Worm (Caenorhabditis elegans): Measurements from ENCODE around the gene hrde-1.

DNA sequence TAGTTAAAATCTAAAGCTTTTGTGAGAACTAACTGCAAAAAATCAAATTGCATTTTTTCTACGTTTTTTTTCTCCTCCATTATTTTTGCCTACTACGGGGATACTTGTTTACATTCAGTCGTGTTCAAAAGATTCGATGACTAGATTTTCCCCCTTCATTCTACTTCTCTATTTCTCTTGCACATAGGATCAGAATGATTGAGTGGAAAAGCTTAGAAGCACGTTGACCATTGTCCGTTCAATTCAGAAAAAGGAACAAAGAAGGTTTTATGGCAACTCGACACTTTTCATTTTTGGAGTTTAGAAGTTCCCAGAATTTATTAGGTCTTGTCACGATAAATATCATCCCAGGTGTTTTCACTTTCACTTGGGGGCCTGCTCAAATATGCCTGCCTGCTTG, 38.8 kb downstream of the hrde-1 start:
- TF ChIP-seq skn-1 (tag; optimal IDR thresholded peaks at IDR 0.05) (no peak), nhr-25 (tag; optimal IDR thresholded peaks at IDR 0.05) (no peak), fkh-10 (GFP tag; optimal IDR thresholded peaks at IDR 0.05) (no peak), ceh-82 (tag; optimal IDR thresholded peaks at IDR 0.05) (no peak), lin-15B (tag; optimal IDR thresholded peaks at IDR 0.05) (no peak), snpc-4 (tag; optimal IDR thresholded peaks at IDR 0.05) (no peak)

Measured in whole organism, L3 larva.